Worm (Caenorhabditis elegans) whole organism, L3 larva: ENCODE data around the gene cnd-1.

ENCODE experiments used
- R02D3.7 ChIP-seq: fragments of 150-350 bp; optimal IDR thresholded peaks from 2 replicates; lab custom pipeline; 2014; ENCODE audit warnings: missing biosample characterization, missing genetic modification characterization
- aly-2 ChIP-seq: fragments of 150-350 bp; optimal IDR thresholded peaks from 2 replicates; lab custom pipeline; 2014; ENCODE audit warnings: missing biosample characterization, missing genetic modification characterization
- fkh-10 ChIP-seq: sonication (generic microtip); optimal IDR thresholded peaks from 2 replicates; lab custom pipeline; 2017; ENCODE audit warnings: missing biosample characterization, missing genetic modification reagents, missing genetic modification characterization
- fkh-2 ChIP-seq: fragments of 150-350 bp; optimal IDR thresholded peaks from 2 replicates; lab custom pipeline; 2014; ENCODE audit warnings: missing biosample characterization, missing genetic modification reagents, missing genetic modification characterization
- lin-39 ChIP-seq: fragments of 150-350 bp; optimal IDR thresholded peaks from 2 replicates; lab custom pipeline; 2018; ENCODE audit warnings: missing biosample characterization, missing genetic modification reagents, missing genetic modification characterization
- skn-1 ChIP-seq: fragments of 150-350 bp; optimal IDR thresholded peaks from 2 replicates; lab custom pipeline; 2014; ENCODE audit warnings: missing biosample characterization, missing genetic modification characterization
- unc-62 ChIP-seq: fragments of 150-350 bp; sonication (generic microtip); optimal IDR thresholded peaks from 4 replicates; lab custom pipeline; 2014; ENCODE audit warnings: missing biosample characterization, missing genetic modification reagents, missing genetic modification characterization

ce11 chrIII:5254108-5254507 lies 9.7 kb upstream of the cnd-1 start, which contains the start of the genes sumv-1 and gop-1:
- no peak for TF ChIP-seq aly-2 (tag; lab: Kevin White, UChicago)
- TF ChIP-seq unc-62 (GFP tag; lab: Kevin White, UChicago) = no peak
- TF ChIP-seq lin-39 (tag; lab: Kevin White, UChicago) = no peak
- no peak for TF ChIP-seq R02D3.7 (tag; lab: Kevin White, UChicago)
- no peak for TF ChIP-seq skn-1 (tag; lab: Kevin White, UChicago)
- TF ChIP-seq fkh-2 (tag; lab: Kevin White, UChicago) = no peak
- TF ChIP-seq fkh-10 (GFP tag; lab: Kevin White, UChicago) = no peak
